ENCODE assay signal across 1 fruit fly cellular context in the genomic region with DNA sequence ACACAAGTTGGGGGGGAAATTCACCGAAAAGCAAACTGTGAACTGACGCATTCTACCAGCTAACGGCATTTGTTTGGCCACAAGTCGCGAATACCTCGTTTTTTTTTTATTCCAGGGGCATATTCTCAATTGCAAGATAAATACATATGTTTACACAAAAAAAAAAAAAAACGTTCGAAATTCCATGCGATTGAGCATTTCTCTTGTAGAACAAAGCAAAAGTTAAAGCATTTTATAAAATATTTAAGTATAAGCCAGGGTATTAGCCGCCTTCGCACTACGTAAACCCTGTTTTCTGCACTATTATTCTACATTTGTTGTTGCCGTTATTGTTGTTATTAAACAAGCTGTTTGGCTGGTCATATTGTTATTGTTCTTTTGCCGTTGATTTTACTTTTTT.
TF ChIP-seq lines count a peak whose summit lies in the region.

No protein-coding gene starts in this region.

TF ChIP-seq in whole organism, embryonic, 481 proteins besides CTCF, POLR2A, EP300 and RAD21 (continued from another document and continues in another):
- TF ChIP-seq CG9932 (GFP tag; IDR thresholded peaks at IDR 0.05; lab: Robert Waterston, UW) (peak; percentile 52), chif (GFP tag; optimal IDR thresholded peaks at IDR 0.05; lab: Kevin White, UChicago) (no peak), gem (tag; optimal IDR thresholded peaks at IDR 0.05; lab: Kevin White, UChicago) (peak; percentile 50), hkb (optimal IDR thresholded peaks at IDR 0.05; lab: Kevin White, UChicago) (no peak), hkb (GFP tag; IDR thresholded peaks at IDR 0.05; lab: Robert Waterston, UW) (peak; percentile 35; the same call in 1 of the 2 replicates), ase (GFP tag; IDR thresholded peaks at IDR 0.05; lab: Robert Waterston, UW) (no peak), Deaf1 (tag; optimal IDR thresholded peaks at IDR 0.05; lab: Kevin White, UChicago) (no peak), wek (GFP tag; optimal IDR thresholded peaks at IDR 0.05; lab: Kevin White, UChicago) (no peak), CG17359 (tag; optimal IDR thresholded peaks at IDR 0.05; lab: Kevin White, UChicago) (peak; percentile 17), CG10267 (tag; optimal IDR thresholded peaks at IDR 0.05; lab: Kevin White, UChicago) (no peak), nom (GFP tag; optimal IDR thresholded peaks at IDR 0.05; lab: Kevin White, UChicago) (no peak), Ada2b (GFP tag; IDR thresholded peaks at IDR 0.05; lab: Robert Waterston, UW) (peak; percentile 59), CG30403 (GFP tag; optimal IDR thresholded peaks at IDR 0.05; lab: Kevin White, UChicago) (no peak), ind (GFP tag; optimal IDR thresholded peaks at IDR 0.05; lab: Kevin White, UChicago) (no peak), vvl (GFP tag; IDR thresholded peaks at IDR 0.05; lab: Robert Waterston, UW) (peak; percentile 25; the same call in 1 of the 2 replicates), Drgx (GFP tag; IDR thresholded peaks at IDR 0.05; lab: Robert Waterston, UW) (peak; percentile 48), Ptx1 (GFP tag; IDR thresholded peaks at IDR 0.05; lab: Robert Waterston, UW) (peak; percentile 43; the same call in 1 of the 2 replicates), CG18011 (GFP tag; optimal IDR thresholded peaks at IDR 0.05; lab: Kevin White, UChicago) (no peak), grau (tag; optimal IDR thresholded peaks at IDR 0.05; lab: Kevin White, UChicago) (peak; percentile 5), CG10565 (GFP tag; optimal IDR thresholded peaks at IDR 0.05; lab: Kevin White, UChicago) (no peak), nau (GFP tag; optimal IDR thresholded peaks at IDR 0.05; lab: Kevin White, UChicago) (no peak), Pdp1 (GFP tag; optimal IDR thresholded peaks at IDR 0.05; lab: Kevin White, UChicago) (peak; percentile 5 to 8), Spps (tag; optimal IDR thresholded peaks at IDR 0.05; lab: Kevin White, UChicago) (no peak), Fer3 (tag; optimal IDR thresholded peaks at IDR 0.05; lab: Kevin White, UChicago) (peak; percentile 17), Elba2 (GFP tag; optimal IDR thresholded peaks at IDR 0.05; lab: Kevin White, UChicago) (no peak), her (GFP tag; optimal IDR thresholded peaks at IDR 0.05; lab: Kevin White, UChicago) (no peak), tio (GFP tag; optimal IDR thresholded peaks at IDR 0.05; lab: Kevin White, UChicago) (no peak), fd3F (GFP tag; optimal IDR thresholded peaks at IDR 0.05; lab: Kevin White, UChicago) (peak; percentile 9), pros (GFP tag; optimal IDR thresholded peaks at IDR 0.05; lab: Kevin White, UChicago) (no peak), ro (GFP tag; IDR thresholded peaks at IDR 0.05; lab: Robert Waterston, UW) (no peak), lov (optimal IDR thresholded peaks at IDR 0.05; lab: Kevin White, UChicago) (no peak), lov (GFP tag; IDR thresholded peaks at IDR 0.05; lab: Robert Waterston, UW) (no peak), CG6654 (GFP tag; optimal IDR thresholded peaks at IDR 0.05; lab: Kevin White, UChicago) (no peak), Poxn (GFP tag; IDR thresholded peaks at IDR 0.05; lab: Robert Waterston, UW) (no peak), ara (GFP tag; IDR thresholded peaks at IDR 0.05; lab: Robert Waterston, UW) (peak; percentile 52; the same call in 1 of the 2 replicates), CG15696 (tag; optimal IDR thresholded peaks at IDR 0.05; lab: Kevin White, UChicago) (no peak), otp (GFP tag; IDR thresholded peaks at IDR 0.05; lab: Robert Waterston, UW) (no peak), Rfx (GFP tag; IDR thresholded peaks at IDR 0.05; lab: Robert Waterston, UW) (peak; percentile 61), phol (tag; optimal IDR thresholded peaks at IDR 0.05; lab: Kevin White, UChicago) (no peak), Ets65A (GFP tag; lab: Kevin White, UChicago) (no peak), jing (GFP tag; optimal IDR thresholded peaks at IDR 0.05; lab: Kevin White, UChicago) (no peak), CG7556 (GFP tag; optimal IDR thresholded peaks at IDR 0.05; lab: Kevin White, UChicago) (no peak), al (GFP tag; IDR thresholded peaks at IDR 0.05; lab: Robert Waterston, UW) (peak; percentile 27; the same call in 1 of the 2 replicates), ATbp (GFP tag; optimal IDR thresholded peaks at IDR 0.05; lab: Kevin White, UChicago) (no peak), D19B (GFP tag; optimal IDR thresholded peaks at IDR 0.05; lab: Kevin White, UChicago) (peak; percentile 85), Dbx (GFP tag; IDR thresholded peaks at IDR 0.05; lab: Robert Waterston, UW) (0 out of 3 replicates have a peak, but pooled peaks have one; percentile 37), bigmax (GFP tag; optimal IDR thresholded peaks at IDR 0.05; lab: Kevin White, UChicago) (no peak), TFAM (GFP tag; optimal IDR thresholded peaks at IDR 0.05; lab: Kevin White, UChicago) (no peak), dysf (GFP tag; IDR thresholded peaks at IDR 0.05; lab: Robert Waterston, UW) (peak; percentile 39; the same call in 1 of the 3 replicates), schlank (tag; optimal IDR thresholded peaks at IDR 0.05; lab: Kevin White, UChicago) (no peak), D (optimal IDR thresholded peaks at IDR 0.05; lab: Kevin White, UChicago) (no peak), D (GFP tag; optimal IDR thresholded peaks at IDR 0.05; lab: Kevin White, UChicago) (no peak), Rx (GFP tag; IDR thresholded peaks at IDR 0.05; lab: Robert Waterston, UW) (peak; percentile 7; the same call in 1 of the 2 replicates), CG1647 (GFP tag; optimal IDR thresholded peaks at IDR 0.05; lab: Kevin White, UChicago) (no peak), MTF-1 (GFP tag; optimal IDR thresholded peaks at IDR 0.05; lab: Kevin White, UChicago; ENCODE audit: borderline replicate concordance) (no peak), HmgZ (tag; optimal IDR thresholded peaks at IDR 0.05; lab: Kevin White, UChicago) (no peak), esg (GFP tag; conservative IDR thresholded peaks at IDR 0.05; lab: Robert Waterston, UW) (no peak), sna (GFP tag; IDR thresholded peaks at IDR 0.05; lab: Robert Waterston, UW; ENCODE audit: partially characterized antibody) (no peak), Opbp (GFP tag; IDR thresholded peaks at IDR 0.05; lab: Robert Waterston, UW; ENCODE audit: partially characterized antibody) (no peak), oc (tag; optimal IDR thresholded peaks at IDR 0.05; lab: Kevin White, UChicago) (no peak), CG15514 (GFP tag; optimal IDR thresholded peaks at IDR 0.05; lab: Kevin White, UChicago) (peak; percentile 14), Dip3 (GFP tag; optimal IDR thresholded peaks at IDR 0.05; lab: Kevin White, UChicago) (peak; percentile 31), Stat92E (GFP tag; optimal IDR thresholded peaks at IDR 0.05; lab: Kevin White, UChicago) (no peak), Aef1 (GFP tag; IDR thresholded peaks at IDR 0.05; lab: Robert Waterston, UW) (0 out of 3 replicates have a peak, but pooled peaks have one; percentile 14), Atf3 (GFP tag; optimal IDR thresholded peaks at IDR 0.05; lab: Kevin White, UChicago) (no peak), yki (optimal IDR thresholded peaks at IDR 0.05; lab: Kevin White, UChicago) (no peak), CG7786 (GFP tag; optimal IDR thresholded peaks at IDR 0.05; lab: Kevin White, UChicago) (no peak), CG8290 (GFP tag; optimal IDR thresholded peaks at IDR 0.05; lab: Kevin White, UChicago) (no peak), CG8290 (tag; optimal IDR thresholded peaks at IDR 0.05; lab: Kevin White, UChicago) (no peak), CG17186 (GFP tag; optimal IDR thresholded peaks at IDR 0.05; lab: Kevin White, UChicago) (no peak), peb (GFP tag; IDR thresholded peaks at IDR 0.05; lab: Robert Waterston, UW) (peak; percentile 51), Hr51 (GFP tag; optimal IDR thresholded peaks at IDR 0.05; lab: Kevin White, UChicago) (peak in 1 of 2 experiments; percentile 13), fd102C (GFP tag; optimal IDR thresholded peaks at IDR 0.05; lab: Kevin White, UChicago) (no peak), bsh (GFP tag; optimal IDR thresholded peaks at IDR 0.05; lab: Kevin White, UChicago) (peak in 1 of 2 experiments; percentile 5), Bdp1 (GFP tag; optimal IDR thresholded peaks at IDR 0.05; lab: Kevin White, UChicago) (no peak), Hand (GFP tag; optimal IDR thresholded peaks at IDR 0.05; lab: Kevin White, UChicago) (no peak), Dek (tag; optimal IDR thresholded peaks at IDR 0.05; lab: Kevin White, UChicago) (peak; percentile 9), mam (GFP tag; optimal IDR thresholded peaks at IDR 0.05; lab: Kevin White, UChicago) (peak; percentile 26), CG2678 (tag; optimal IDR thresholded peaks at IDR 0.05; lab: Kevin White, UChicago) (peak; percentile 41), Hey (tag; optimal IDR thresholded peaks at IDR 0.05; lab: Kevin White, UChicago) (no peak), Myb (GFP tag; optimal IDR thresholded peaks at IDR 0.05; lab: Kevin White, UChicago) (no peak), kah (GFP tag; optimal IDR thresholded peaks at IDR 0.05; lab: Kevin White, UChicago) (no peak), CG2120 (GFP tag; optimal IDR thresholded peaks at IDR 0.05; lab: Kevin White, UChicago) (peak; percentile 57), pzg (GFP tag; optimal IDR thresholded peaks at IDR 0.05; lab: Kevin White, UChicago) (no peak), CG11560 (tag; IDR thresholded peaks at IDR 0.05; lab: Robert Waterston, UW) (no peak), Tbp (GFP tag; optimal IDR thresholded peaks at IDR 0.05; lab: Kevin White, UChicago) (no peak), CG15479 (GFP tag; optimal IDR thresholded peaks at IDR 0.05; lab: Kevin White, UChicago) (no peak), ftz-f1 (GFP tag; optimal IDR thresholded peaks at IDR 0.05; lab: Kevin White, UChicago) (no peak), cas (GFP tag; IDR thresholded peaks at IDR 0.05; lab: Robert Waterston, UW) (peak; percentile 53; the same call in 1 of the 2 replicates), nerfin-1 (tag; optimal IDR thresholded peaks at IDR 0.05; lab: Kevin White, UChicago) (no peak), CG10147 (GFP tag; optimal IDR thresholded peaks at IDR 0.05; lab: Kevin White, UChicago) (no peak), CG6689 (GFP tag; IDR thresholded peaks at IDR 0.05; lab: Robert Waterston, UW) (peak; percentile 42), CG9215 (GFP tag; IDR thresholded peaks at IDR 0.05; lab: Robert Waterston, UW) (peak; percentile 42; the same call in 1 of the 2 replicates), maf-S (GFP tag; optimal IDR thresholded peaks at IDR 0.05; lab: Kevin White, UChicago) (no peak), sens-2 (GFP tag; IDR thresholded peaks at IDR 0.05; lab: Robert Waterston, UW) (no peak), Med (GFP tag; lab: Kevin White, UChicago) (peak; percentile 72), CoRest (tag; optimal IDR thresholded peaks at IDR 0.05; lab: Kevin White, UChicago) (no peak), unpg (GFP tag; optimal IDR thresholded peaks at IDR 0.05; lab: Kevin White, UChicago) (peak; percentile 26), Xbp1 (GFP tag; optimal IDR thresholded peaks at IDR 0.05; lab: Kevin White, UChicago) (peak; percentile 13), fu2 (GFP tag; optimal IDR thresholded peaks at IDR 0.05; lab: Kevin White, UChicago) (no peak), lbe (GFP tag; optimal IDR thresholded peaks at IDR 0.05; lab: Kevin White, UChicago) (no peak), CG9437 (GFP tag; optimal IDR thresholded peaks at IDR 0.05; lab: Kevin White, UChicago) (no peak), Hr78 (GFP tag; optimal IDR thresholded peaks at IDR 0.05; lab: Kevin White, UChicago) (no peak), zfh2 (GFP tag; optimal IDR thresholded peaks at IDR 0.05; lab: Kevin White, UChicago) (peak; percentile 27), Optix (GFP tag; IDR thresholded peaks at IDR 0.05; lab: Robert Waterston, UW) (no peak), D19A (tag; optimal IDR thresholded peaks at IDR 0.05; lab: Kevin White, UChicago) (no peak), CG32772 (GFP tag; IDR thresholded peaks at IDR 0.05; lab: Robert Waterston, UW) (no peak; the same call in 1 of the 2 replicates), CG10979 (tag; optimal IDR thresholded peaks at IDR 0.05; lab: Kevin White, UChicago) (no peak), slbo (GFP tag; IDR thresholded peaks at IDR 0.05; lab: Robert Waterston, UW) (peak; percentile 60), CG33557 (GFP tag; optimal IDR thresholded peaks at IDR 0.05; lab: Kevin White, UChicago) (no peak), CG4730 (GFP tag; IDR thresholded peaks at IDR 0.05; lab: Robert Waterston, UW) (no peak), dmrt99B (tag; optimal IDR thresholded peaks at IDR 0.05; lab: Kevin White, UChicago) (peak; percentile 10), Sox102F (GFP tag; optimal IDR thresholded peaks at IDR 0.05; lab: Kevin White, UChicago) (peak; percentile 32), zfh1 (GFP tag; IDR thresholded peaks at IDR 0.05; lab: Robert Waterston, UW) (peak; percentile 59; the same call in 2 of the 3 replicates), CG7357 (GFP tag; IDR thresholded peaks at IDR 0.05; lab: Robert Waterston, UW) (no peak), CG15269 (tag; optimal IDR thresholded peaks at IDR 0.05; lab: Kevin White, UChicago) (peak; percentile 37), CG12299 (tag; optimal IDR thresholded peaks at IDR 0.05; lab: Kevin White, UChicago) (no peak), CG8944 (GFP tag; optimal IDR thresholded peaks at IDR 0.05; lab: Kevin White, UChicago) (no peak), CG10366 (GFP tag; IDR thresholded peaks at IDR 0.05; lab: Robert Waterston, UW) (peak; percentile 38; the same call in 1 of the 2 replicates), H15 (GFP tag; IDR thresholded peaks at IDR 0.05; lab: Robert Waterston, UW) (peak; percentile 41; the same call in 1 of the 3 replicates), jigr1 (GFP tag; IDR thresholded peaks at IDR 0.05; lab: Robert Waterston, UW) (no peak), nerfin-2 (GFP tag; IDR thresholded peaks at IDR 0.05; lab: Robert Waterston, UW; ENCODE audit: partially characterized antibody) (no peak), CG7372 (GFP tag; IDR thresholded peaks at IDR 0.05; lab: Robert Waterston, UW) (no peak), bab2 (GFP tag; optimal IDR thresholded peaks at IDR 0.05; lab: Kevin White, UChicago) (no peak), CG2199 (GFP tag; IDR thresholded peaks at IDR 0.05; lab: Robert Waterston, UW) (no peak), shn (GFP tag; optimal IDR thresholded peaks at IDR 0.05; lab: Kevin White, UChicago) (no peak), CG6175 (GFP tag; IDR thresholded peaks at IDR 0.05; lab: Robert Waterston, UW) (no peak), insv (GFP tag; optimal IDR thresholded peaks at IDR 0.05; lab: Kevin White, UChicago) (no peak), mirr (GFP tag; optimal IDR thresholded peaks at IDR 0.05; lab: Kevin White, UChicago) (no peak), Gug (GFP tag; IDR thresholded peaks at IDR 0.05; lab: Robert Waterston, UW) (no peak), CG12391 (tag; optimal IDR thresholded peaks at IDR 0.05; lab: Kevin White, UChicago) (peak; percentile 2)
